Fruit fly (Drosophila melanogaster) ovary, adult (tissue): Measurements from ENCODE around the gene CG7857.

Experiments
- CG17801 ChIP-seq: fragments of 200-800 bp; optimal IDR thresholded peaks from 2 replicates; lab custom pipeline; 2019; ENCODE audit warnings: missing biosample characterization, mild to moderate bottlenecking, missing genetic modification characterization, moderate library complexity; ENCODE audit not compliant: partially characterized antibody

The CG7857 gene

DNA sequence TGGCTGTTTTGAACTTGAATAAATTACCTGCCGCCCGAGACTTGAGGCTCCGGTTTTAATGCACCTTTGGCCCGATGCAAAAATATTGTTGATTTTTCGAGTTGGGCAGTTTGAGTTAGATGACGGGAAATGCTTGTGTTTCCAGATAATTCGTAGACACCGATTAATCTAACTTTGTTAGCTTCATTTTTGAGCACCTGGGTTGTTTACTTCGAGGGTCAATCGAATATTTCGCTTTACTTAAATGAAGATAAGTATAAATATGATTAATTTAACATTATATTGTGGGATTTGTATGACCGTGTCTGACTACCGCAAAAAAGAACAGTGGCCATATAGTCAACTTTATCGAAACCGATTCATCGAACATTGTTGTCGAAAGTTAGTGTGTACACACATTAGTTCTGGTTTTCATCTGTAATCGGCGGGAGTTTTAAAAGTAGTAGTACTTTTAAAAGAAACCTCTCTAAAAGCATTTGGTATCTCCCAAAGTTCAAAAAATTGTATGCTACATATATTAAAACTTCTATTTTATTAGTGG lies 19.2 kb upstream of the CG7857 start, which contains the start of gene CG7945:
Gene CG7945, minus strand, starts transcription at position 332 of the 541 bp plus-strand sequence.
- peak; percentile 16 for TF ChIP-seq CG17801 (GFP tag; lab: Kevin White, UChicago)

DNA sequence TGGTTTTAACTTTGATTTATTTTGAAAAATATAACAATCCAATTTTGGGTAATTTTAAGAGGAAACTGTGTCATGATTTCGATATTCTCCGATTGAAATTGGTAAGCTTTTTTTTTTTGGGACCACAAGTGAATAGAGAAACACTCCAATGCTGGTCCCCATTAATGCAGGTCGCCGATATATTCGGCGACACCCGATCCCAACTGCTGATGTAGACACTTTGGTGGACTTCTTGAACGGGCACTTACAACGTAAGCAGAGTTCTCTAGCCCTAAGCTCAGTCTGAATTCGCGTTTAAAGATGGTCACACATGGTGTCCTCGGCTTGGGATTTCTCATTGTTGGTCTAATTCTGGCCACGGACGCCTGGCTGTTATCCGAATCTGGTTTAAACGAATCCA lies 15.6 kb upstream of the CG7857 start, which contains the start of gene yellow-k:
Gene yellow-k, plus strand, starts transcription at position 301 of the 400 bp plus-strand sequence.
- TF ChIP-seq CG17801 (GFP tag; lab: Kevin White, UChicago), result no peak

DNA sequence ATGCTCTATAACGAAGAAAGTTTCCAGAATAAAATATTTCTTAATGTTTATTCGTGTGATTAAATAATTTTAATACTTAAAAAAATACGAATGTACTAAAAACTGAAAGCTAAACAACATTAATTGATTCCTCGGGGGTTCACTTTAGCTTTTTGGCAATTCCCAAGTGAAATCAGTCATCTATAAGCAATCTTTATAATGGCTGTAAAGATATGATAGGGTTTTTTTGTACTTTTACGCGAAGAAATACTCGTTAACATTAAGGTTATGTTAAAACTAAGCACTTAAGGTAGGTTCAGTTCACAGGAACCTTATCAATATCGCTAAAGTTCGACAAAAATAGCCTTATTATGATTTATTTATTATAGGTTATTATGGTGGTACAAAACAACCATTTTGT lies 15.2 kb upstream of the CG7857 start:
- TF ChIP-seq CG17801 (GFP tag; lab: Kevin White, UChicago), result no peak

DNA sequence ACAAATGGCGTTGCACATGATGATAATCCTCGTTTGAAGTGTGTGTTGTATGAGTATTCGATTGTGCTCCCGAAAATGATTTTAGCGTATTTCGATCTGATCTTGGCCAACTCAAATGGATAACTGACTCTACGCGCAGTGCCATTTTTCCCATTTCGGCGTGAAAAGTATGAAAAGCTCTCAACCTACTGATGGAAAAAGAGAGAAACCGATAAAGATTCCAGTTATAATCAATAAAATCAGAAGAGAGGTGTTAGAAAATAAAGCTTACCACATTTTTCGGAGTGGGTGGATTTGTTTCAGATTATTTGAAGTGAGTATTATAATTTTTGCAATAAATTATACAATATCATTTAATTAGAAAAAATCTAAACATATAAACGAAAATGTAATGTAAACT lies 14.8 kb upstream of the CG7857 start, which contains the start of gene mex1:
Gene mex1, minus strand, starts transcription at position 101 of the 400 bp plus-strand sequence.
- TF ChIP-seq CG17801 (GFP tag; lab: Kevin White, UChicago), result no peak

DNA sequence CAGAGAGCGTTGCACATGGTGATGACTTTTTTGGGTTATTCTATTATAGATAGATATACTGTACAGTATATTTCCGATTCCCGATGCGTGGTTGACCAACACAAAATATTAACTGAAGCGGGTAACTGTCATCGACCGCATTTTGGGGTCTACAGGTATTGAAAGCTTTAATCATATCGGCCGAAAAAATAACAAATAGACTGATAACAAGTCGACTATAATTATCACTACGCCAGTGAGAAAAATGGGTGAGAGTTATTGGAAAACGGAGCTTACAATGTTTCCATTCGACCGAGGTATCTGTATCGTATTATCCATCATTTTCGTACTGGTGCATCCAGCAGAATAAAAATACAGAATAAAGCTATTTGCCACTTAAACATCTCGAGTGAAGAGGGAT lies 13.7 kb upstream of the CG7857 start:
- no peak for TF ChIP-seq CG17801 (GFP tag; lab: Kevin White, UChicago)

DNA sequence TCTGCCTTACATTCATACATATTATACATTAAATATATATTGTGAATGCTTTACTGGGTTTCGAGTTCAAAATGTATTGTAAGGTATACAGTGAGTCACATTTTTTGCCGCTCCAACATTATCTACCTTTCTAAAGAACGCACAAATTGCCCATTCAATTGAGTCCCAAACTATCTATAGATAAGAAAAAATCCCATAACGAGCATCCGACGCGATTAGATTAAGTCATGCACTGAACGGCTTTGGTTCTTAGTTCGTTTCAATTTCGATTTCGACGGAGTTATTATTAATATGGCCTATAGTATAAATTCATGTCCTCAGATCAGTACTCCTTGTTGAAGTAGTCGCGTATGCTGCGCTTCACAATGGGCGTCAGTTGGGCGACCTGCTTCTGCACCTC lies 12.8 kb upstream of the CG7857 start:
- TF ChIP-seq CG17801 (GFP tag; lab: Kevin White, UChicago), result no peak

DNA sequence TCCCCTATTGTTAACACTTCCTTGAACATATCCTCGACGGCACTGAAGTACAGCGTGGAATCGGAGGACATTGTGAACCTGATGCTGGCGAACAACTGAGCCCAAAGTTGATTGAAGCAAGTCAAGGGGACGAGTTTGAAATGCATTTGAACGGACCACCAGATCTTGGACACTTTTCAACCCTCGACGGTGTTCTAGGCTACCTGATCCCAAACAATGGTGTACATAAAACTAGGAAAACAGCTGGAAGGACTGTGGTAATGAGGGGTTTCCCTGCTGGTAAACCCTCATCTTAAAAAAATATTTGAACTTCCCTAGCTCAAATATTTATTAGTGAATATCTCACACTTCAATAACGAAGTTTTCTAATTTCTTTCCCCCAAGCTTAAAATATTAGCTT lies 12.3 kb upstream of the CG7857 start, which contains the start of gene CG13454:
Gene CG13454, minus strand, starts transcription at position 101 of the 400 bp plus-strand sequence.
- TF ChIP-seq CG17801 (GFP tag; lab: Kevin White, UChicago), result no peak

DNA sequence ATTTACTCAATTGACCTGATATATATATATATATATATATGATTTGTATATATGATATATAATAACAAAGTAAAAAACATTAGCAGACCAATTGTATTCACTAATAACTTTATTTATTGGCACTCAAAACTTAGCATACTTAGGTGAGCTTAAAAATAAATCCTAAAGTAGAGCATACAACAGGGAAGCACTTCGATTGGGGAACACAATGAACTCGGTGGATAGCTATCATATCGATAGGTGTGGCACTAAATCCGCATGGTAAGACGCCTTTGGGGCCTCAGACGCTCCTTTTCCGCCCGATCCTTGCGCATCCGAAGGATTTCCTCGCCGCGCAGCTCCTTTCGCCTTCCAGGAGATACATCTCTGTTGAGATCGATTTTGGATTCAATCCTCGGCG lies 11.7 kb upstream of the CG7857 start:
- TF ChIP-seq CG17801 (GFP tag; lab: Kevin White, UChicago), result no peak

DNA sequence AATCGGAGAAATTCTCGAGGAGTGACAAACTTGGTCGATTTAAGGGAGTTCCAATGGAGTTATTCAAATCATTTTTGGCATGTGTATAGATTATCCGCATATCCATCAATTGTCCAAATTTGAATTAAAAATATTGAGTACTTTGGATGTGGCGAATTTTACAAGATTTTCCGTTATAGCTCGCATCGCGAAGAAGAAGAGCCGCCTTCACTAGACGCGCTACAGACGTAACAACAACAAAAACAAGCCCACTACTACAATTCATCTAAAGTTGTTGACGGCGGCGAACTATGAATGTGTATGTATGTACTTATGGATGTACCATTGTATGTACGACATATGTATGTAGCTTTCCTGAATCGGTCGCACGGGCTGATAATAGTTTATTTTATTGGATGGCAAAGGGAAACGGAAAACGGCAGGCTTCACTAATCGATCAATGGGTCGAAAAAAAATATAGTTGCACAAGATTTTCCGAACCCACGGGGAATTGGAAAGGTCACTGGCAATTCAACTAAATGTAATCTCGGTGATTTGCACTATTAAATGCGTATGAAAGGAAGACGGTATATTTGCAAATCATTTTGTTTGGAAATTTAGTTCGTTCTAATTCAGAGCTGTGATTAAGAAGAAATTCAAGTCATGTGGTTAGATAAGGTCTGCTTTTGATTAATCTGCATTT lies 10.3 kb upstream of the CG7857 start:
- no peak for TF ChIP-seq CG17801 (GFP tag; lab: Kevin White, UChicago)

DNA sequence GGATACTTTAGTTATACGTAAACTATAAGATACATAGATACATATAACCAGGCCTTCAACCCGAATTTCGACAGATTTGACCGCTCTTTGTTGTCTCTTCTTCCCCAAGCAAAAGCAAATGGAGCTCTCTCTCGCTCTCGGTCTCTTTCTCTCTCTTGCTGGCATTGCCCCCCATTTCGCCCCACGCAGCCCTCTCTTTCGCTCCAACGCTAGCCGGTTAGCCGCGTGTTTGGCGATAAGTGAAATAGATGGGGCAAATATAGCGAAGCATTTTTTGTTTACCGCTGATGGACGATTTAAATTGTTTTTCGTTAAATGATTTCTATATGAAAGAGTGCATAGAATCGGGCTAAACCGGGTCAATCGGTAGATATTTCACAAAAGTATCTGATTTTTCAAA lies 9.7 kb upstream of the CG7857 start:
- no peak for TF ChIP-seq CG17801 (GFP tag; lab: Kevin White, UChicago)

DNA sequence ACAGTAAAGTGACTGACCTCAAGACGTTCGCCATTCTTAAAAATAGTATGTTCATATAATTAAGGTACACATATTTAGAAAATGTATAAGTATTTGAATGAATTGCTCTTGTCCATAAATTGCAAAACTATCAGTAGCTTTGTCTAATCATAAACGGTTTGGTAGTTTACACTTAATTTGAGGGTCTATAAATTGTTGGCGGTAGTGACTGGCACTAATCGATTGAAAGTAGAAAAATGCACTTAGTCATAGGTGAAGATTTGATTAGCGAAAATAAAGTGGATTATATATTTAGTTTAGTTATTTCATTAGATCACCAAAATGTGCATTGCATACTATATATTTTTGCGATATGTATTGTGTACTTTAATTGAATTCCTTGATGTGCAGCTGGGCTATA lies 9.0 kb upstream of the CG7857 start:
- no peak for TF ChIP-seq CG17801 (GFP tag; lab: Kevin White, UChicago)

DNA sequence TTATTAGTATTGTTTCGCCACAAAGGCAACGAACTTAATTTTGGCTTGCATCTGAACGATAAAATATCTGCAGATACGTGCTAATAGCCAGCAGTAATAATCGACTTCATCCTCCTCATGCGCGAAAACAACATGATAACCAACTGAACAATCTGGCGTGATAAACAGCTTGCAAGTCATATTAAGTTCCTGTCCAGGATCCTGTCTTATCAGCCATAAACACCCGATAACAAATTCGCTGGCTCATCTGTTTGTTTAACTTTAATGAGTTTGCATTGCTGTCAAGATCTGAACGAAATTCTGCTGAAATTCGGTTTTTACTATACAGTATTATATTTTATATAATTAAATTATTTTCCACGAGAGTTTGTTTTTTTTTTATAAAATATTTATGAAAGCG lies 8.6 kb upstream of the CG7857 start:
- TF ChIP-seq CG17801 (GFP tag; lab: Kevin White, UChicago), result no peak

DNA sequence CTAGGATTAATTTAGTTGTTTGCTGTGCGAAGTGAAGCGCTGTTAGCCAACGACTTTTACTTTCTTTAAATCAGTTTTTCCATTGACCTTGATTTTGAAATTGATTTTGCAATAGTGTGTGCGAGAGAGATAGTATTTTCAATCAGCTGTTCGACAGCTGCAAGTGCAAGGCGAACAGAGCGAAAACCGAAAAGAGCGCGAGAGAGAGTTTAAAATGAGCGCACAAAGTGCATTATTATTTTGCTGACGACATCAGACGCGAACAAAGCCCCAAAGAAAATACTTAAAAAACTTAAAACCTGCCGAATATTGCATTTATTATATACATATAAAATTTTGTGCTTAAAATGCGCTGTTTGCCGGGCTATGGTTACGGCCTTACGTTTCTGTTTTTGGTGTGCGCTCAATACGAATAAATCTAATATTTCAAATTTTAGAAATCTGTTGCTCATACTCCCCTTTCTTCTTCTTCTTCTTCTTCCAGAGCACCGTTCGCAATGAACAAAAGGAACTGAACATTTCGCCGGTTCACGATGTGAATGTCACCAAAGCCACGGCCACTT lies 7.1 kb upstream of the CG7857 start:
- TF ChIP-seq CG17801 (GFP tag; lab: Kevin White, UChicago), result peak; percentile 56

DNA sequence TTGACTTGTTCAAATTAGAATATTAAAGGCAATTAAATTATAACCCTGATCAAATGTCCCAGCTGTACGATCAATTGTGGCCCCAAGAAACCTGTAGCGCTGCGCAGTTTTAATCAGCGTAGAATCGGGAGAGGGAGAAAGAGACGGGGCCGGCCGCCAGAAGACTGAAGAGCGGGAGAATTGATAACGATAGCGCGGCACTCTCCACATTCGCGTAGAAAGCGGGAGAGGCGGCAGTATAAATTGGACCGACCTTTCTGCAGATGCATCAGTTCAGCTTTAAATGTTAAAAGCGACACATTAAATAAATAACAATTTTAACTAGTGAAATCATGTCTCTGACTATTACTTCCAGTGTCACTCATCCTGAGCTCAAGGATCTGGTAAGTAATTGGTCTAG lies 6.1 kb upstream of the CG7857 start, which contains the start of gene MsrA:
Gene MsrA, plus strand, starts transcription at position 266 of the 400 bp plus-strand sequence.
- peak; percentile 36 for TF ChIP-seq CG17801 (GFP tag; lab: Kevin White, UChicago)

DNA sequence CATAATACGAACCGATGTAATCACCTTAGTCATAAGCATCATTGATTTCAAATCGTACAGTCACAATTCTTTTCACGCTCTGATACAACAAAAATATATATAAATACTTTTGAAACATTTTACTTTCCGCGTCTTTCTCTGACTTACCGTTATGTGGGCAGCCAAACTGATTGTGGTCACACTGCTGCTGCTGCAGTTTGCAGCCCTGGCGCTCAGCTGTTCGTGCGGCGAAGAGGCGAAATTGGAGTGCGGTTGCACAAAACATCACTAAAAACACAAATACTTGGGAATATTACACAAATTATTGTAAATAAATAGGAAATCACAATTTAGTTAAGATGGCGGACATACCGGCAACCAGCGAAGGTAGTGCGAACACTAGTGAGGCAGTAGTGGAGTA lies 4.7 kb upstream of the CG7857 start, which contains the start of the genes gdl and gdl-ORF39:
Gene gdl, plus strand, starts transcription at position 48 of the 400 bp plus-strand sequence.
Gene gdl-ORF39, plus strand, starts transcription at position 48 of the 400 bp plus-strand sequence.
- TF ChIP-seq CG17801 (GFP tag; lab: Kevin White, UChicago), result no peak
